Fruit fly (Drosophila melanogaster) whole organism: Measurements from ENCODE around the gene CG15514.

Experiments
- CG8478 ChIP-seq: fragments of >200 bp; optimal IDR thresholded peaks from 2 replicates; lab custom pipeline; 2018; ENCODE audit warnings: inconsistent platforms
- Dll ChIP-seq: fragments of >200 bp; optimal IDR thresholded peaks from 2 replicates; lab custom pipeline; 2017
- pan ChIP-seq: fragments of >200 bp; optimal IDR thresholded peaks from 2 replicates; lab custom pipeline; 2017
- psq ChIP-seq: fragments of >200 bp; optimal IDR thresholded peaks from 2 replicates; lab custom pipeline; 2017

DNA sequence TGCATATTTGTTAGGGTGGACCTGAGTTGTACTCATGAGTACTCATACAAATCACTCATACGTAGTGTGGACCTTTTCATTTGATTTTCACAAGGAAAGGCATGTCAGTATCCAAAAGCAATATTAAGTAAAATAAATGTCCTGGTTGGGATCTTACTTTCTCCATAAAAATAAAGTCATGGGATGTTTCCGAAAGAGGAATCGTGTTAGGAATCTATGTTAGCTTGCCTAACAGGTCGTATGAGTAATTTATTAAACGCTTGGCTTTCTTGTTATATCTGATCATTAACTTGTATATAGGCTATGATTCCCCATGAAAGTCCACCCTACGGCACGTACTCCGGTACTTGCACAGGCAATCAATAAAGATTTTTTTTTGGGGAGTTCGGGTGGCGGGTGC, 14.5 kb upstream of the CG15514 start:
- TF ChIP-seq psq = no peak
- TF ChIP-seq CG8478 = no peak
- no peak for TF ChIP-seq pan (lab: Kevin White, UChicago)
- no peak for TF ChIP-seq Dll
